Worm (Caenorhabditis elegans) whole organism, late embryonic: Measurements from ENCODE around the gene srw-23.

ENCODE experiments used
- F13H6.1 ChIP-seq: sonication (generic microtip); optimal IDR thresholded peaks from 2 replicates; lab custom pipeline; 2016; ENCODE audit warnings: missing genetic modification characterization, missing compliant biosample characterization
- T23F11.4 ChIP-seq: fragments of 200-800 bp; sonication (Bioruptor generic); optimal IDR thresholded peaks from 2 replicates; lab custom pipeline; 2018; ENCODE audit warnings: mild to moderate bottlenecking, missing genetic modification characterization, missing compliant biosample characterization
- Y22D7AL.16 ChIP-seq: sonication (generic microtip); optimal IDR thresholded peaks from 2 replicates; lab custom pipeline; 2016; ENCODE audit warnings: missing genetic modification characterization, missing compliant biosample characterization
- ahr-1 ChIP-seq: sonication (generic microtip); optimal IDR thresholded peaks from 2 replicates; lab custom pipeline; 2016; ENCODE audit warnings: missing genetic modification characterization, missing compliant biosample characterization
- ama-1 ChIP-seq: fragments of 150-350 bp; optimal IDR thresholded peaks from 2 replicates; lab custom pipeline; 2014
- ceh-45 ChIP-seq: fragments of 200-800 bp; sonication (Bioruptor generic); IDR thresholded peaks from 2 replicates; pipeline ENCODE4 v1.3.6; 2022; ENCODE audit warnings: missing genetic modification reagents, missing genetic modification characterization, missing compliant biosample characterization
- ceh-48 ChIP-seq: sonication (generic microtip); optimal IDR thresholded peaks from 2 replicates; lab custom pipeline; 2016; ENCODE audit warnings: missing genetic modification characterization, inconsistent platforms, missing compliant biosample characterization
- fax-1 ChIP-seq: sonication (generic microtip); optimal IDR thresholded peaks from 2 replicates; lab custom pipeline; 2016; ENCODE audit warnings: missing genotype, missing genetic modification characterization, missing compliant biosample characterization
- fkh-10 ChIP-seq: fragments of 150-350 bp; optimal IDR thresholded peaks from 2 replicates; lab custom pipeline; 2014; ENCODE audit warnings: missing biosample characterization, missing genetic modification reagents, missing genetic modification characterization
- fkh-6 ChIP-seq: sonication (generic microtip); optimal IDR thresholded peaks from 2 replicates; lab custom pipeline; 2016; ENCODE audit warnings: missing genetic modification characterization, missing compliant biosample characterization
- nfya-1 ChIP-seq: sonication (generic microtip); optimal IDR thresholded peaks from 2 replicates; lab custom pipeline; 2017; ENCODE audit warnings: missing genetic modification characterization, mild to moderate bottlenecking, missing compliant biosample characterization, antibody characterized with exemption, moderate library complexity
- pha-4 ChIP-seq: fragments of 150-350 bp; optimal IDR thresholded peaks from 2 replicates; lab custom pipeline; 2018; ENCODE audit warnings: missing biosample characterization, missing genetic modification reagents, missing genetic modification characterization
- rnt-1 ChIP-seq: sonication (generic microtip); optimal IDR thresholded peaks from 2 replicates; lab custom pipeline; 2016; ENCODE audit warnings: missing genetic modification characterization, missing compliant biosample characterization
- tbx-2 ChIP-seq: sonication (generic microtip); optimal IDR thresholded peaks from 2 replicates; lab custom pipeline; 2016; ENCODE audit warnings: missing genetic modification characterization, missing compliant biosample characterization

DNA sequence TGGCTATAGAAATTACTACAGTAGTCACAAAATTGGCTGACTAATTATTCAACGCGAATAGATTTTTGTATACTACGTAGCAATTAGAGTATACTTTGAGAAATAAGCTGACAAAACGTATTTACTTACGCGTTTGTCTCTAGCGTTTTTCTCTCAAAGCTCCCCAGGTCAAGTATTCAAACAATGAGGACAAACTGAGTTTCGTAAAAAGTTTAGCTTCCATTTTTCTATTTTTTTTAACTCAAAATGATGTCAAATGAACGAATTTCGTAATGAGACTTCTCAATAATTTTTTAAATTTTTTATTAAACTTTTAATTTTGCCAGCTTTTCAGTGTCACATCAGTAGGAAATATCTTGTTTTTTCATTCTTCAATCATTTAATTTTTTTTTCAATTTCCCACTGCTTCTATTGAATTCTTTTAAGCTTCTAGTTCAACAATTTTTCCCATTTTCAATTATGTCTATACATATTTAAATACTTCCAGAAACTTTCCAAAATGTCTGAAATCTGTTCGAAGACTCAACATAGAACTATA is 15.1 kb downstream of the srw-23 start, which contains the start of the genes ifas-2 and fbxa-44:
- TF ChIP-seq F13H6.1: no peak
- no peak for TF ChIP-seq T23F11.4
- no peak for TF ChIP-seq ama-1
- no peak for TF ChIP-seq pha-4 (tag; lab: Kevin White, UChicago)
- TF ChIP-seq Y22D7AL.16 (tag; lab: Kevin White, UChicago): no peak
- TF ChIP-seq rnt-1: no peak
- no peak for TF ChIP-seq ahr-1 (tag; lab: Kevin White, UChicago)
- TF ChIP-seq fkh-10: no peak
- TF ChIP-seq ceh-45: no peak
- no peak for TF ChIP-seq nfya-1 (tag; lab: Kevin White, UChicago)
- TF ChIP-seq tbx-2 (tag; lab: Kevin White, UChicago): no peak
- no peak for TF ChIP-seq fax-1 (tag; lab: Kevin White, UChicago)
- TF ChIP-seq ceh-48 (tag; lab: Kevin White, UChicago): no peak
- TF ChIP-seq fkh-6 (tag; lab: Kevin White, UChicago): no peak
